Fruit fly (Drosophila melanogaster) whole organism, embryonic: Measurements from ENCODE around the gene CG14195.

Experiments used
- ATbp ChIP-seq: fragments of 200-800 bp; sonication (Bioruptor generic); optimal IDR thresholded peaks from 2 replicates; lab custom pipeline; 2017; ENCODE audit warnings: missing biosample characterization, mild to moderate bottlenecking, missing genetic modification characterization, missing genetic modification reagents
- CG10462 ChIP-seq: fragments of 200-800 bp; sonication (Bioruptor generic); optimal IDR thresholded peaks from 2 replicates; lab custom pipeline; 2016; ENCODE audit warnings: missing biosample characterization, missing genetic modification characterization
- CG10654 ChIP-seq: fragments of 200-800 bp; sonication (Bioruptor generic); optimal IDR thresholded peaks from 2 replicates; lab custom pipeline; 2016; ENCODE audit warnings: missing biosample characterization, missing genetic modification characterization
- CG12769 ChIP-seq: fragments of 200-800 bp; sonication (Bioruptor generic); optimal IDR thresholded peaks from 2 replicates; lab custom pipeline; 2019; ENCODE audit warnings: missing biosample characterization, mild to moderate bottlenecking, missing genetic modification characterization, moderate library complexity
- CG13287 ChIP-seq: fragments of 200-800 bp; sonication (Bioruptor generic); IDR thresholded peaks from 2 replicates; pipeline ENCODE4 v1.3.6; 2022; ENCODE audit warnings: missing biosample characterization, missing genetic modification characterization; ENCODE audit not compliant: partially characterized antibody
- CG13424 ChIP-seq: fragments of 200-800 bp; sonication (Bioruptor generic); optimal IDR thresholded peaks from 2 replicates; lab custom pipeline; 2019; ENCODE audit warnings: missing biosample characterization, mild to moderate bottlenecking, missing genetic modification characterization, moderate library complexity
- CG14441 ChIP-seq: fragments of 200-800 bp; sonication (Bioruptor generic); IDR thresholded peaks from 2 replicates; pipeline ENCODE4 v1.3.6; 2022; ENCODE audit warnings: missing biosample characterization, missing genetic modification characterization
- CG18262 ChIP-seq: fragments of 200-800 bp; optimal IDR thresholded peaks from 3 replicates; lab custom pipeline; 2019; ENCODE audit warnings: missing biosample characterization, mild to moderate bottlenecking, missing genetic modification characterization, moderate library complexity
- CG32772 ChIP-seq: fragments of 200-800 bp; sonication (Bioruptor generic); IDR thresholded peaks from 2 replicates; pipeline ENCODE4 v1.3.6; 2022; ENCODE audit warnings: missing biosample characterization, missing genetic modification characterization
- CG3407 ChIP-seq: fragments of 200-800 bp; sonication (Bioruptor generic); optimal IDR thresholded peaks from 2 replicates; lab custom pipeline; 2018; ENCODE audit warnings: missing biosample characterization, mild to moderate bottlenecking, missing genetic modification characterization
- CG34422 ChIP-seq: fragments of 200-800 bp; sonication (Bioruptor generic); IDR thresholded peaks from 3 replicates; pipeline ENCODE4 v1.3.6; 2022; ENCODE audit warnings: missing biosample characterization, missing genetic modification characterization
- CG4707 ChIP-seq: fragments of 200-800 bp; sonication (Bioruptor generic); optimal IDR thresholded peaks from 2 replicates; lab custom pipeline; 2018; ENCODE audit warnings: missing biosample characterization, mild to moderate bottlenecking, missing genetic modification characterization, moderate library complexity
- CG6272 ChIP-seq: fragments of 200-800 bp; sonication (Bioruptor generic); IDR thresholded peaks from 2 replicates; pipeline ENCODE4 v1.3.6; 2022; ENCODE audit warnings: missing biosample characterization, missing genetic modification characterization
- CG8924 ChIP-seq: fragments of 200-800 bp; optimal IDR thresholded peaks from 3 replicates; lab custom pipeline; 2019; ENCODE audit warnings: missing biosample characterization, mild to moderate bottlenecking, missing genetic modification characterization, moderate library complexity
- CG8944 ChIP-seq: fragments of 200-800 bp; sonication (Bioruptor generic); optimal IDR thresholded peaks from 3 replicates; lab custom pipeline; 2016; ENCODE audit warnings: missing biosample characterization, missing genetic modification characterization
- CG9215 ChIP-seq: fragments of 200-800 bp; sonication (Bioruptor generic); IDR thresholded peaks from 2 replicates; pipeline ENCODE4 v1.3.6; 2022; ENCODE audit warnings: missing biosample characterization, missing genetic modification characterization
- CG9727 ChIP-seq: fragments of 200-800 bp; sonication (Bioruptor generic); optimal IDR thresholded peaks from 3 replicates; lab custom pipeline; 2017; ENCODE audit warnings: missing biosample characterization, mild to moderate bottlenecking, missing genetic modification characterization
- Camta ChIP-seq: fragments of 200-800 bp; sonication (Bioruptor generic); optimal IDR thresholded peaks from 2 replicates; lab custom pipeline; 2016; ENCODE audit warnings: missing biosample characterization, missing genetic modification characterization
- Chrac-16 ChIP-seq: fragments of 200-800 bp; sonication (Bioruptor generic); optimal IDR thresholded peaks from 3 replicates; lab custom pipeline; 2016; ENCODE audit warnings: missing biosample characterization, missing genetic modification characterization
- CoRest ChIP-seq: fragments of 200-800 bp; sonication (Bioruptor generic); optimal IDR thresholded peaks from 3 replicates; lab custom pipeline; 2018; ENCODE audit warnings: missing biosample characterization, mild to moderate bottlenecking, missing genetic modification characterization, moderate library complexity
- Dip2 ChIP-seq: fragments of 200-800 bp; sonication (Bioruptor generic); IDR thresholded peaks from 2 replicates; pipeline ENCODE4 v1.3.6; 2022; ENCODE audit warnings: missing biosample characterization, missing genetic modification characterization
- Doc2 ChIP-seq: fragments of 200-800 bp; sonication (Bioruptor generic); IDR thresholded peaks from 2 replicates; pipeline ENCODE4 v1.3.6; 2022; ENCODE audit warnings: missing biosample characterization, missing genetic modification characterization
- Ets97D ChIP-seq: fragments of 200-800 bp; sonication (Bioruptor generic); optimal IDR thresholded peaks from 3 replicates; lab custom pipeline; 2016; ENCODE audit warnings: missing biosample characterization, missing genetic modification characterization
- GATAe ChIP-seq: fragments of 200-800 bp; sonication (Bioruptor generic); conservative IDR thresholded peaks from 2 replicates; pipeline ENCODE4 v1.3.6; 2022; ENCODE audit warnings: missing biosample characterization, missing genetic modification characterization
- H2.0 ChIP-seq: fragments of 200-800 bp; sonication (Bioruptor generic); IDR thresholded peaks from 2 replicates; pipeline ENCODE4 v1.3.6; 2022; ENCODE audit warnings: missing biosample characterization, missing genetic modification characterization
- HLHmδ ChIP-seq: fragments of 200-800 bp; sonication (Bioruptor generic); optimal IDR thresholded peaks from 2 replicates; lab custom pipeline; 2018; ENCODE audit warnings: missing biosample characterization, mild to moderate bottlenecking, missing genetic modification characterization, moderate library complexity
- Hmr ChIP-seq: fragments of 200-800 bp; sonication (Bioruptor generic); optimal IDR thresholded peaks from 3 replicates; lab custom pipeline; 2017; ENCODE audit warnings: mild to moderate bottlenecking, missing biosample characterization, missing genetic modification reagents, missing genetic modification characterization
- Hr39 ChIP-seq: fragments of >200 bp; optimal IDR thresholded peaks from 2 replicates; lab custom pipeline; 2017
- Hr51 ChIP-seq, 2 experiments: fragments of 200-800 bp; sonication (Bioruptor generic); optimal IDR thresholded peaks; 2 replicates in 1 of 2; 3 replicates in 1 of 2; lab custom pipeline; 2016 to 2018; ENCODE audit warnings: missing biosample characterization in 2 of 2, missing genetic modification characterization in 2 of 2, mild to moderate bottlenecking in 1 of 2, moderate library complexity in 1 of 2
- Kr ChIP-seq: fragments of 200-800 bp; sonication (Bioruptor generic); optimal IDR thresholded peaks from 2 replicates; lab custom pipeline; 2017; ENCODE audit warnings: missing biosample characterization, mild to moderate bottlenecking, missing genetic modification characterization
- NK7.1 ChIP-seq: fragments of 200-800 bp; sonication (Bioruptor generic); optimal IDR thresholded peaks from 3 replicates; lab custom pipeline; 2016; ENCODE audit warnings: missing biosample characterization, missing genetic modification characterization
- Opbp ChIP-seq: fragments of 200-800 bp; sonication (Bioruptor generic); IDR thresholded peaks from 3 replicates; pipeline ENCODE4 v1.3.6; 2022; ENCODE audit warnings: missing biosample characterization, missing genetic modification characterization; ENCODE audit not compliant: partially characterized antibody
- Stat92E ChIP-seq, 3 experiments: fragments of >200 bp in 2 of 3; fragments of 200-800 bp in 1 of 3; sonication (Bioruptor generic) in 1 of 3; optimal IDR thresholded peaks; 2 replicates each; lab custom pipeline; 2017 to 2019; ENCODE audit warnings: missing biosample characterization in 3 of 3, missing genetic modification characterization in 3 of 3, mild to moderate bottlenecking in 1 of 3, moderate library complexity in 1 of 3
- Taf1 ChIP-seq: fragments of 200-800 bp; sonication (Bioruptor generic); IDR thresholded peaks from 2 replicates; pipeline ENCODE4 v1.3.6; 2022; ENCODE audit warnings: missing biosample characterization, missing genetic modification characterization
- al ChIP-seq: fragments of 200-800 bp; sonication (Bioruptor generic); IDR thresholded peaks from 2 replicates; pipeline ENCODE4 v1.3.6; 2022; ENCODE audit warnings: missing biosample characterization, missing genetic modification characterization
- crc ChIP-seq: fragments of 200-800 bp; sonication (Bioruptor generic); optimal IDR thresholded peaks from 2 replicates; lab custom pipeline; 2016; ENCODE audit warnings: missing biosample characterization, missing genetic modification characterization
- cwo ChIP-seq: fragments of 200-800 bp; sonication (Bioruptor generic); optimal IDR thresholded peaks from 3 replicates; lab custom pipeline; 2017; ENCODE audit warnings: missing biosample characterization, missing genetic modification characterization, mild to moderate bottlenecking, moderate library complexity, missing genetic modification reagents
- dimm ChIP-seq: fragments of 200-800 bp; sonication (Bioruptor generic); IDR thresholded peaks from 2 replicates; pipeline ENCODE4 v1.3.6; 2022; ENCODE audit warnings: missing biosample characterization, missing genetic modification characterization
- emc ChIP-seq: fragments of 200-800 bp; sonication (Bioruptor generic); optimal IDR thresholded peaks from 2 replicates; lab custom pipeline; 2016; ENCODE audit warnings: missing biosample characterization, missing genetic modification characterization
- gro ChIP-seq: fragments of 200-800 bp; sonication (Bioruptor generic); optimal IDR thresholded peaks from 2 replicates; lab custom pipeline; 2016; ENCODE audit warnings: missing biosample characterization, missing genetic modification characterization
- her ChIP-seq: fragments of 200-800 bp; sonication (Bioruptor generic); optimal IDR thresholded peaks from 2 replicates; lab custom pipeline; 2016; ENCODE audit warnings: missing biosample characterization, missing genetic modification characterization
- kah ChIP-seq: fragments of 200-800 bp; sonication (Bioruptor generic); optimal IDR thresholded peaks from 2 replicates; lab custom pipeline; 2018; ENCODE audit warnings: missing biosample characterization, mild to moderate bottlenecking, missing genetic modification characterization
- lov ChIP-seq, 2 experiments: fragments of 200-800 bp in 1 of 2; fragments of >200 bp in 1 of 2; sonication (Bioruptor generic) in 1 of 2; IDR thresholded peaks in 1 of 2; optimal IDR thresholded peaks in 1 of 2; 2 replicates in 1 of 2; 3 replicates in 1 of 2; pipeline versions ENCODE4 v1.3.6 to Lab custom; 2017 to 2022; ENCODE audit warnings: missing biosample characterization in 1 of 2, missing genetic modification characterization in 1 of 2
- peb ChIP-seq: fragments of 200-800 bp; sonication (Bioruptor generic); IDR thresholded peaks from 2 replicates; pipeline ENCODE4 v1.3.6; 2022; ENCODE audit warnings: missing biosample characterization, missing genetic modification characterization
- pho ChIP-seq: fragments of 200-800 bp; sonication (Bioruptor generic); optimal IDR thresholded peaks from 2 replicates; lab custom pipeline; 2016; ENCODE audit warnings: missing biosample characterization, missing genetic modification characterization
- prd ChIP-seq, 3 experiments: fragments of >200 bp in 2 of 3; fragments of 200-800 bp in 1 of 3; sonication (Bioruptor generic) in 1 of 3; optimal IDR thresholded peaks in 2 of 3; IDR thresholded peaks in 1 of 3; 2 replicates in 2 of 3; 3 replicates in 1 of 3; pipeline versions ENCODE4 v1.3.6 to Lab custom; 2017 to 2022; ENCODE audit warnings: missing biosample characterization in 1 of 3, missing genetic modification characterization in 1 of 3
- ro ChIP-seq: fragments of 200-800 bp; sonication (Bioruptor generic); IDR thresholded peaks from 2 replicates; pipeline ENCODE4 v1.3.6; 2022; ENCODE audit warnings: missing biosample characterization, missing genetic modification characterization
- stc ChIP-seq: fragments of 200-800 bp; sonication (Bioruptor generic); IDR thresholded peaks from 2 replicates; pipeline ENCODE4 v1.3.6; 2022; ENCODE audit warnings: missing biosample characterization, missing genetic modification characterization
- tin ChIP-seq: fragments of 200-800 bp; sonication (Bioruptor generic); optimal IDR thresholded peaks from 3 replicates; lab custom pipeline; 2016; ENCODE audit warnings: missing biosample characterization, missing genetic modification characterization
- ttk ChIP-seq: fragments of 200-800 bp; sonication (Bioruptor generic); IDR thresholded peaks from 2 replicates; pipeline ENCODE4 v2.1.2; 2022; ENCODE audit warnings: missing biosample characterization, missing genetic modification characterization
- wdn ChIP-seq: fragments of 200-800 bp; sonication (Bioruptor generic); IDR thresholded peaks from 2 replicates; pipeline ENCODE4 v1.3.6; 2022; ENCODE audit warnings: missing biosample characterization, missing genetic modification characterization

CG14195 gene

DNA sequence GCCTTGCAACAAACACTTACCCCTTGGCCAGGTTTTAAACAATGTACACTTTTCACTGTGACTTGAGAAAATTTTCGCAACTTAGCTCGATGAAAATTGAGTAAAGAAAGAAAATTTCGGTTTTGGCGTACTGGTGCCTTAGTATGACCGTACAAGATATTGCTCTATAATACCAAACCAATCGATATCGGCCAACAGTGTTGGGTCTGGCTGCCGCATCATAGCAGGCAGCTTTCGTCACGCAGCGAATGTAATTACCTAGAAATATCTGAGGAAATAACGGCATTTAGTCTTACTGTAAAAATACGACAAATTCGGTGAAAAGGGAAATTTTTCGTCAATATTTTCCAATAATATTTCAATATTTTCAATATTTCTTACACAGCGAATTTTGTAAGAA lies 3.9 kb downstream of the CG14195 start, which contains the start of gene Ulp1 (continued):
- TF ChIP-seq prd (optimal IDR thresholded peaks at IDR 0.05; lab: Kevin White, UChicago) = no peak
- TF ChIP-seq prd (GFP tag; IDR thresholded peaks at IDR 0.05; lab: Robert Waterston, UW) = peak; percentile 15; the same call in 1 of the 3 replicates
- TF ChIP-seq CoRest = peak; percentile 48
- TF ChIP-seq CG3407 (GFP tag; lab: Kevin White, UChicago) = no peak
- TF ChIP-seq cwo (GFP tag; lab: Kevin White, UChicago) = no peak
- TF ChIP-seq Camta (GFP tag; lab: Kevin White, UChicago) = no peak
- no peak for TF ChIP-seq ATbp (GFP tag; lab: Kevin White, UChicago)
- no peak for TF ChIP-seq Taf1 (GFP tag; lab: Robert Waterston, UW)
- TF ChIP-seq kah = no peak
- no peak for TF ChIP-seq Doc2
- peak; percentile 28 for TF ChIP-seq CG8944 (GFP tag; lab: Kevin White, UChicago)
- no peak for TF ChIP-seq peb (GFP tag; lab: Robert Waterston, UW)
- TF ChIP-seq Kr (GFP tag; lab: Kevin White, UChicago) = no peak
- peak in 1 of 2 experiments; percentile 14 for TF ChIP-seq Hr51 (GFP tag; optimal IDR thresholded peaks at IDR 0.05; lab: Kevin White, UChicago)
- TF ChIP-seq Ets97D (GFP tag; lab: Kevin White, UChicago) = peak; percentile 80
- no peak for TF ChIP-seq CG9727 (GFP tag; lab: Kevin White, UChicago)
- no peak for TF ChIP-seq Hmr (GFP tag; lab: Kevin White, UChicago)
- no peak for TF ChIP-seq NK7.1
- TF ChIP-seq CG6272 = no peak
- no peak for TF ChIP-seq GATAe (GFP tag; lab: Robert Waterston, UW)
- no peak for TF ChIP-seq Hr39 (lab: Kevin White, UChicago)
- TF ChIP-seq tin (GFP tag; lab: Kevin White, UChicago) = peak; percentile 20
- TF ChIP-seq CG10654 (GFP tag; lab: Kevin White, UChicago) = no peak
- TF ChIP-seq CG8924 = peak; percentile 5
- TF ChIP-seq pho (GFP tag; lab: Kevin White, UChicago) = no peak
- TF ChIP-seq Dip2 (GFP tag; lab: Robert Waterston, UW) = no peak
- TF ChIP-seq ttk (GFP tag; lab: Robert Waterston, UW) = no peak
- TF ChIP-seq CG14441 (GFP tag; lab: Robert Waterston, UW) = no peak
- no peak for TF ChIP-seq Stat92E (GFP tag; optimal IDR thresholded peaks at IDR 0.05; lab: Kevin White, UChicago)
- no peak for TF ChIP-seq stc (GFP tag; lab: Robert Waterston, UW)
- no peak for TF ChIP-seq dimm (GFP tag; lab: Robert Waterston, UW)
- TF ChIP-seq emc (GFP tag; lab: Kevin White, UChicago) = no peak
- no peak for TF ChIP-seq her (GFP tag; lab: Kevin White, UChicago)
- peak; percentile 57 for TF ChIP-seq CG13287
- TF ChIP-seq CG9215 (GFP tag; lab: Robert Waterston, UW) = no peak
- TF ChIP-seq al (GFP tag; lab: Robert Waterston, UW) = no peak
- TF ChIP-seq Opbp (GFP tag; lab: Robert Waterston, UW) = peak; percentile 62; the same call in 2 of the 3 replicates
- TF ChIP-seq lov (optimal IDR thresholded peaks at IDR 0.05; lab: Kevin White, UChicago) = no peak
- TF ChIP-seq lov (GFP tag; IDR thresholded peaks at IDR 0.05; lab: Robert Waterston, UW) = no peak
- no peak for TF ChIP-seq CG13424 (tag; lab: Kevin White, UChicago)
- no peak for TF ChIP-seq ro (GFP tag; lab: Robert Waterston, UW)
- TF ChIP-seq HLHmδ (GFP tag; lab: Kevin White, UChicago) = no peak
- no peak for TF ChIP-seq H2.0 (GFP tag; lab: Robert Waterston, UW)
- peak; percentile 57 for TF ChIP-seq CG10462
- TF ChIP-seq CG12769 (tag; lab: Kevin White, UChicago) = no peak
- no peak for TF ChIP-seq wdn (GFP tag; lab: Robert Waterston, UW)
- TF ChIP-seq CG18262 = no peak
- no peak for TF ChIP-seq CG32772 (GFP tag; lab: Robert Waterston, UW)
- peak; percentile 29 for TF ChIP-seq gro
- peak; percentile 8 for TF ChIP-seq Chrac-16 (GFP tag; lab: Kevin White, UChicago)
- no peak for TF ChIP-seq crc
- no peak for TF ChIP-seq CG4707
- TF ChIP-seq CG34422 (GFP tag; lab: Robert Waterston, UW) = 0 out of 3 replicates have a peak, but pooled peaks have one; percentile 6
